Fruit fly (Drosophila melanogaster) whole organism, embryonic: Measurements from ENCODE around the gene fmt.

Experiments
- Atf-2 ChIP-seq: fragments of 200-800 bp; sonication (Bioruptor generic); optimal IDR thresholded peaks from 2 replicates; lab custom pipeline; 2016; ENCODE audit warnings: missing biosample characterization, missing genetic modification characterization
- Atf6 ChIP-seq: fragments of 200-800 bp; sonication (Bioruptor generic); IDR thresholded peaks from 2 replicates; pipeline ENCODE4 v1.3.6; 2022; ENCODE audit warnings: missing biosample characterization, missing genetic modification characterization
- Bgb ChIP-seq: fragments of 200-800 bp; sonication (Bioruptor generic); IDR thresholded peaks from 2 replicates; pipeline ENCODE4 v1.3.6; 2022; ENCODE audit warnings: missing biosample characterization, missing genetic modification characterization; ENCODE audit not compliant: partially characterized antibody
- Bteb2 ChIP-seq: fragments of 200-800 bp; sonication (Bioruptor generic); optimal IDR thresholded peaks from 2 replicates; lab custom pipeline; 2016; ENCODE audit warnings: missing biosample characterization, missing genetic modification characterization
- CG10147 ChIP-seq: fragments of 200-800 bp; sonication (Bioruptor generic); optimal IDR thresholded peaks from 2 replicates; lab custom pipeline; 2019; ENCODE audit warnings: missing biosample characterization, mild to moderate bottlenecking, missing genetic modification characterization, moderate library complexity
- CG10209 ChIP-seq: fragments of 200-800 bp; sonication (Bioruptor generic); optimal IDR thresholded peaks from 3 replicates; lab custom pipeline; 2017; ENCODE audit warnings: missing biosample characterization, mild to moderate bottlenecking, missing genetic modification characterization, missing genetic modification reagents
- CG10543 ChIP-seq: fragments of 200-800 bp; sonication (Bioruptor generic); optimal IDR thresholded peaks from 3 replicates; lab custom pipeline; 2017; ENCODE audit warnings: missing biosample characterization, mild to moderate bottlenecking, missing genetic modification characterization, moderate library complexity
- CG11560 ChIP-seq: fragments of 200-800 bp; sonication (Bioruptor generic); IDR thresholded peaks from 3 replicates; pipeline ENCODE4 v1.3.6; 2022; ENCODE audit warnings: missing biosample characterization, missing genetic modification characterization
- CG13123 ChIP-seq: fragments of 200-800 bp; sonication (Bioruptor generic); optimal IDR thresholded peaks from 2 replicates; lab custom pipeline; 2016; ENCODE audit warnings: missing biosample characterization, missing genetic modification characterization
- CG15011 ChIP-seq: fragments of 200-800 bp; sonication (Bioruptor generic); optimal IDR thresholded peaks from 3 replicates; lab custom pipeline; 2018; ENCODE audit warnings: missing biosample characterization, mild to moderate bottlenecking, missing genetic modification characterization
- CG15269 ChIP-seq: fragments of 200-800 bp; sonication (Bioruptor generic); optimal IDR thresholded peaks from 2 replicates; lab custom pipeline; 2018; ENCODE audit warnings: missing biosample characterization, mild to moderate bottlenecking, missing genetic modification characterization, moderate library complexity
- CG15514 ChIP-seq: fragments of 200-800 bp; sonication (Bioruptor generic); optimal IDR thresholded peaks from 3 replicates; lab custom pipeline; 2017; ENCODE audit warnings: missing biosample characterization, missing genetic modification characterization, mild to moderate bottlenecking, moderate library complexity, missing genetic modification reagents
- CG16813 ChIP-seq: fragments of 200-800 bp; sonication (Bioruptor generic); IDR thresholded peaks from 3 replicates; pipeline ENCODE4 v1.3.6; 2022; ENCODE audit warnings: missing biosample characterization, missing genetic modification characterization; ENCODE audit not compliant: partially characterized antibody
- CG16863 ChIP-seq: fragments of 200-800 bp; sonication (Bioruptor generic); optimal IDR thresholded peaks from 3 replicates; lab custom pipeline; 2016; ENCODE audit warnings: missing biosample characterization, missing genetic modification characterization
- CG1792 ChIP-seq: fragments of 200-800 bp; sonication (Bioruptor generic); optimal IDR thresholded peaks from 2 replicates; lab custom pipeline; 2016; ENCODE audit warnings: missing biosample characterization, missing genetic modification characterization
- CG18764 ChIP-seq: fragments of 200-800 bp; sonication (Bioruptor generic); optimal IDR thresholded peaks from 3 replicates; lab custom pipeline; 2016; ENCODE audit warnings: missing biosample characterization, missing genetic modification characterization
- CG33557 ChIP-seq: fragments of 200-800 bp; sonication (Bioruptor generic); optimal IDR thresholded peaks from 2 replicates; lab custom pipeline; 2019; ENCODE audit warnings: missing biosample characterization, mild to moderate bottlenecking, missing genetic modification characterization, moderate library complexity
- CG34376 ChIP-seq: fragments of 200-800 bp; sonication (Bioruptor generic); optimal IDR thresholded peaks from 2 replicates; lab custom pipeline; 2018; ENCODE audit warnings: missing biosample characterization, mild to moderate bottlenecking, missing genetic modification characterization
- CG3838 ChIP-seq: fragments of 200-800 bp; sonication (Bioruptor generic); optimal IDR thresholded peaks from 3 replicates; lab custom pipeline; 2016; ENCODE audit warnings: missing biosample characterization, missing genetic modification characterization
- CG4282 ChIP-seq: fragments of 200-800 bp; sonication (Bioruptor generic); optimal IDR thresholded peaks from 2 replicates; lab custom pipeline; 2016; ENCODE audit warnings: missing biosample characterization, missing genetic modification characterization
- CG4360 ChIP-seq: fragments of 200-800 bp; sonication (Bioruptor generic); IDR thresholded peaks from 2 replicates; pipeline ENCODE4 v1.3.6; 2022; ENCODE audit warnings: missing biosample characterization, missing genetic modification characterization
- CG6765 ChIP-seq: fragments of 200-800 bp; sonication (Bioruptor generic); optimal IDR thresholded peaks from 3 replicates; lab custom pipeline; 2017; ENCODE audit warnings: missing biosample characterization, mild to moderate bottlenecking, missing genetic modification characterization
- CG6791 ChIP-seq: fragments of 200-800 bp; sonication (Bioruptor generic); IDR thresholded peaks from 3 replicates; pipeline ENCODE4 v1.3.6; 2022; ENCODE audit warnings: missing biosample characterization, missing genetic modification characterization; ENCODE audit not compliant: partially characterized antibody
- CG7357 ChIP-seq: fragments of 200-800 bp; sonication (Bioruptor generic); IDR thresholded peaks from 3 replicates; pipeline ENCODE4 v1.3.6; 2022; ENCODE audit warnings: missing biosample characterization, missing genetic modification characterization
- CG8290 ChIP-seq, 3 experiments: fragments of 200-800 bp; sonication (Bioruptor generic); optimal IDR thresholded peaks; 2 replicates each; lab custom pipeline; 2016 to 2019; ENCODE audit warnings: missing biosample characterization in 3 of 3, missing genetic modification characterization in 3 of 3, mild to moderate bottlenecking in 2 of 3, moderate library complexity in 1 of 3
- Dbx ChIP-seq: fragments of 200-800 bp; sonication (Bioruptor generic); IDR thresholded peaks from 3 replicates; pipeline ENCODE4 v1.3.6; 2022; ENCODE audit warnings: missing biosample characterization, missing genetic modification characterization
- Deaf1 ChIP-seq: fragments of 200-800 bp; optimal IDR thresholded peaks from 3 replicates; lab custom pipeline; 2019; ENCODE audit warnings: missing biosample characterization, mild to moderate bottlenecking, missing genetic modification characterization, moderate library complexity
- Dll ChIP-seq: fragments of 200-800 bp; sonication (Bioruptor generic); IDR thresholded peaks from 4 replicates; pipeline ENCODE4 v1.3.6; 2022; ENCODE audit warnings: missing biosample characterization, missing genetic modification characterization; ENCODE audit not compliant: partially characterized antibody
- Fer3 ChIP-seq: fragments of 200-800 bp; sonication (Bioruptor generic); optimal IDR thresholded peaks from 2 replicates; lab custom pipeline; 2018; ENCODE audit warnings: missing biosample characterization, mild to moderate bottlenecking, missing genetic modification characterization, moderate library complexity
- Kr ChIP-seq: fragments of 200-800 bp; sonication (Bioruptor generic); optimal IDR thresholded peaks from 2 replicates; lab custom pipeline; 2017; ENCODE audit warnings: missing biosample characterization, mild to moderate bottlenecking, missing genetic modification characterization
- Mrtf ChIP-seq: fragments of 200-800 bp; sonication (Bioruptor generic); IDR thresholded peaks from 3 replicates; pipeline ENCODE4 v1.3.6; 2022; ENCODE audit warnings: missing biosample characterization, missing genetic modification characterization
- Oaz ChIP-seq: fragments of 200-800 bp; sonication (Bioruptor generic); IDR thresholded peaks from 2 replicates; pipeline ENCODE4 v1.3.6; 2022; ENCODE audit warnings: missing biosample characterization, missing genetic modification characterization
- Optix ChIP-seq: fragments of 200-800 bp; sonication (Bioruptor generic); IDR thresholded peaks from 3 replicates; pipeline ENCODE4 v1.3.6; 2022; ENCODE audit warnings: missing biosample characterization, missing genetic modification characterization
- Ptx1 ChIP-seq: fragments of 200-800 bp; sonication (Bioruptor generic); IDR thresholded peaks from 2 replicates; pipeline ENCODE4 v1.3.6; 2022; ENCODE audit warnings: missing biosample characterization, missing genetic modification characterization
- bbx ChIP-seq: fragments of 200-800 bp; sonication (Bioruptor generic); IDR thresholded peaks from 2 replicates; pipeline ENCODE4 v1.3.6; 2022; ENCODE audit warnings: missing biosample characterization, missing genetic modification characterization; ENCODE audit not compliant: partially characterized antibody
- br ChIP-seq: fragments of >200 bp; optimal IDR thresholded peaks from 2 replicates; lab custom pipeline; 2017
- cad ChIP-seq: fragments of >200 bp; optimal IDR thresholded peaks from 2 replicates; lab custom pipeline; 2017; ENCODE audit warnings: missing biosample characterization, missing genetic modification characterization
- cg ChIP-seq: fragments of 200-800 bp; sonication (Bioruptor generic); optimal IDR thresholded peaks from 3 replicates; lab custom pipeline; 2019; ENCODE audit warnings: missing biosample characterization, mild to moderate bottlenecking, missing genetic modification characterization, moderate library complexity
- chinmo ChIP-seq: fragments of 200-800 bp; sonication (Bioruptor generic); IDR thresholded peaks from 4 replicates; pipeline ENCODE4 v1.3.6; 2022; ENCODE audit warnings: missing biosample characterization, missing genetic modification characterization; ENCODE audit not compliant: partially characterized antibody
- fu2 ChIP-seq: fragments of 200-800 bp; sonication (Bioruptor generic); optimal IDR thresholded peaks from 2 replicates; lab custom pipeline; 2016; ENCODE audit warnings: missing biosample characterization, missing genetic modification characterization
- gce ChIP-seq: fragments of 200-800 bp; sonication (Bioruptor generic); IDR thresholded peaks from 3 replicates; pipeline ENCODE4 v1.3.6; 2022; ENCODE audit warnings: missing biosample characterization, missing genetic modification characterization
- inv ChIP-seq: fragments of 200-800 bp; sonication (Bioruptor generic); IDR thresholded peaks from 2 replicates; pipeline ENCODE4 v1.3.6; 2022; ENCODE audit warnings: missing biosample characterization, missing genetic modification characterization; ENCODE audit not compliant: partially characterized antibody
- kah ChIP-seq: fragments of 200-800 bp; sonication (Bioruptor generic); optimal IDR thresholded peaks from 2 replicates; lab custom pipeline; 2018; ENCODE audit warnings: missing biosample characterization, mild to moderate bottlenecking, missing genetic modification characterization
- org-1 ChIP-seq: fragments of 200-800 bp; sonication (Bioruptor generic); optimal IDR thresholded peaks from 2 replicates; lab custom pipeline; 2017; ENCODE audit warnings: missing biosample characterization, missing genetic modification characterization
- pan ChIP-seq, 4 experiments: fragments of >200 bp in 3 of 4; fragments of 200-800 bp in 1 of 4; sonication (Bioruptor generic) in 1 of 4; optimal IDR thresholded peaks in 3 of 4; IDR thresholded peaks in 1 of 4; 2 replicates each; pipeline versions ENCODE4 v1.3.6 to Lab custom; 2017 to 2022; ENCODE audit warnings: missing biosample characterization in 2 of 4, missing genetic modification characterization in 2 of 4, mixed read lengths in 1 of 4
- pfk ChIP-seq: fragments of 200-800 bp; sonication (Bioruptor generic); optimal IDR thresholded peaks from 2 replicates; lab custom pipeline; 2018; ENCODE audit warnings: missing biosample characterization, mild to moderate bottlenecking, missing genetic modification characterization, moderate library complexity
- repo ChIP-seq: fragments of 200-800 bp; sonication (Bioruptor generic); optimal IDR thresholded peaks from 2 replicates; lab custom pipeline; 2016; ENCODE audit warnings: missing biosample characterization, missing genetic modification characterization
- shn ChIP-seq: fragments of 200-800 bp; sonication (Bioruptor generic); optimal IDR thresholded peaks from 3 replicates; lab custom pipeline; 2016; ENCODE audit warnings: missing biosample characterization, missing genetic modification characterization
- stc ChIP-seq: fragments of 200-800 bp; sonication (Bioruptor generic); IDR thresholded peaks from 2 replicates; pipeline ENCODE4 v1.3.6; 2022; ENCODE audit warnings: missing biosample characterization, missing genetic modification characterization
- tll ChIP-seq, 2 experiments: fragments of 200-800 bp in 1 of 2; fragments of >200 bp in 1 of 2; sonication (Bioruptor generic) in 1 of 2; optimal IDR thresholded peaks; 2 replicates each; lab custom pipeline; 2017 to 2019; ENCODE audit warnings: missing biosample characterization in 2 of 2, missing genetic modification characterization in 2 of 2, mild to moderate bottlenecking in 1 of 2, moderate library complexity in 1 of 2
- wek ChIP-seq: fragments of 200-800 bp; sonication (Bioruptor generic); optimal IDR thresholded peaks from 3 replicates; lab custom pipeline; 2018; ENCODE audit warnings: missing biosample characterization, mild to moderate bottlenecking, missing genetic modification characterization, moderate library complexity

The fmt gene

dm6 chr3L:6216787-6217078 is 43.1 kb upstream of the fmt start:
- TF ChIP-seq CG15011 (GFP tag; lab: Kevin White, UChicago) (no peak), CG8290 (GFP tag; optimal IDR thresholded peaks at IDR 0.05; lab: Kevin White, UChicago) (no peak), CG8290 (tag; optimal IDR thresholded peaks at IDR 0.05; lab: Kevin White, UChicago) (no peak), CG11560 (tag; lab: Robert Waterston, UW) (no peak), inv (no peak), Bteb2 (GFP tag; lab: Kevin White, UChicago) (no peak), Atf-2 (no peak), kah (no peak), CG10147 (GFP tag; lab: Kevin White, UChicago) (no peak), br (lab: Kevin White, UChicago) (no peak), Ptx1 (no peak), Dll (GFP tag; lab: Robert Waterston, UW) (no peak), Deaf1 (tag; lab: Kevin White, UChicago) (peak; percentile 35), CG6791 (peak; percentile 34; the same call in 1 of the 3 replicates), CG18764 (GFP tag; lab: Kevin White, UChicago) (no peak), CG15514 (GFP tag; lab: Kevin White, UChicago) (no peak), CG33557 (no peak), CG4360 (peak; percentile 33; the same call in 1 of the 2 replicates), CG15269 (tag; lab: Kevin White, UChicago) (no peak), CG13123 (GFP tag; lab: Kevin White, UChicago) (no peak), Bgb (GFP tag; lab: Robert Waterston, UW) (no peak), tll (GFP tag; optimal IDR thresholded peaks at IDR 0.05; lab: Kevin White, UChicago) (no peak), fu2 (GFP tag; lab: Kevin White, UChicago) (no peak), Dbx (GFP tag; lab: Robert Waterston, UW) (no peak), wek (GFP tag; lab: Kevin White, UChicago) (no peak), stc (GFP tag; lab: Robert Waterston, UW) (no peak), chinmo (0 out of 4 replicates have a peak, but pooled peaks have one; percentile 18), Mrtf (GFP tag; lab: Robert Waterston, UW) (no peak), CG3838 (GFP tag; lab: Kevin White, UChicago) (no peak), cg (GFP tag; lab: Kevin White, UChicago) (peak; percentile 22), Oaz (GFP tag; lab: Robert Waterston, UW) (no peak), cad (GFP tag; lab: Kevin White, UChicago) (no peak), org-1 (GFP tag; lab: Kevin White, UChicago) (no peak), CG16813 (GFP tag; lab: Robert Waterston, UW) (no peak), pfk (no peak), Optix (no peak), bbx (GFP tag; lab: Robert Waterston, UW) (no peak), Atf6 (GFP tag; lab: Robert Waterston, UW) (no peak), gce (GFP tag; lab: Robert Waterston, UW) (no peak), CG1792 (GFP tag; lab: Kevin White, UChicago) (no peak), repo (no peak), shn (no peak), CG4282 (GFP tag; lab: Kevin White, UChicago) (no peak), CG7357 (GFP tag; lab: Robert Waterston, UW) (no peak), CG10543 (peak; percentile 4), CG34376 (GFP tag; lab: Kevin White, UChicago) (peak; percentile 11), pan (optimal IDR thresholded peaks at IDR 0.05; lab: Kevin White, UChicago) (no peak), pan (GFP tag; optimal IDR thresholded peaks at IDR 0.05 in 1 of 2, IDR thresholded peaks at IDR 0.05 in 1 of 2) (no peak), CG10209 (GFP tag; lab: Kevin White, UChicago) (no peak), CG16863 (GFP tag; lab: Kevin White, UChicago) (no peak), CG6765 (GFP tag; lab: Kevin White, UChicago) (no peak), Kr (GFP tag; lab: Kevin White, UChicago) (peak; percentile 35), Fer3 (tag; lab: Kevin White, UChicago) (no peak)
